Fruit fly (Drosophila melanogaster): ENCODE measurements around the gene hry.

hry gene

DNA sequence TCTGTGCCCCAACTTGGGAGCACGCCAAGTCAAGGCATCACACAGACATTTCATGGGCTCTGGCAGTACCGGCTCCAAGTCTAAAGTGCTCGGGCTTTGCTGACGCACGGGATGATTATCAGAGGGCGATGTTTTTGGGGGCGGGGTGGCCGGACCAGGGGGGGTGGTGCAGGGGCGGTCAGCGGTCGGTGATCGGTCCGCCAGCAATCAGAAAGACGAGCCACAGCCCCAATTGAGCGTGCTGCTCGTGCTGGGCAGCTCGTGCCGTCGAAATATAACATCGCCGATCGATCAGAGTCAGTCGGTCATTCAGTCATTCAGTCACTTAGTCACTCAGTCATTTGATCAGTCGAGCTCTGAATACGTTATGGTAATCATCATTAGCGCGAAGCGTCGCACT is 22.3 kb downstream of the hry start:
- no peak for TF ChIP-seq Hr96 (GFP tag; optimal IDR thresholded peaks at IDR 0.05)
- TF ChIP-seq pad (GFP tag; optimal IDR thresholded peaks at IDR 0.05): no peak
- TF ChIP-seq CG7045 (GFP tag; optimal IDR thresholded peaks at IDR 0.05): no peak
- TF ChIP-seq CG11617 (GFP tag; optimal IDR thresholded peaks at IDR 0.05): no peak
- TF ChIP-seq Mnt (GFP tag; optimal IDR thresholded peaks at IDR 0.05): no peak
- TF ChIP-seq CG7101 (tag; optimal IDR thresholded peaks at IDR 0.05): no peak
- no peak for TF ChIP-seq kay (GFP tag; ENCODE audit: borderline replicate concordance)
- TF ChIP-seq cnc (optimal IDR thresholded peaks at IDR 0.05): no peak
- TF ChIP-seq bab1 (GFP tag; optimal IDR thresholded peaks at IDR 0.05): peak; percentile 71
- TF ChIP-seq Clk (GFP tag; optimal IDR thresholded peaks at IDR 0.05): no peak
- TF ChIP-seq Crg-1 (GFP tag; optimal IDR thresholded peaks at IDR 0.05): no peak
- no peak for TF ChIP-seq ovo (GFP tag; optimal IDR thresholded peaks at IDR 0.05)
- TF ChIP-seq CG12768 (GFP tag; optimal IDR thresholded peaks at IDR 0.05): peak; percentile 77
- no peak for TF ChIP-seq CG14711 (tag; optimal IDR thresholded peaks at IDR 0.05)
- no peak for TF ChIP-seq tj (GFP tag; optimal IDR thresholded peaks at IDR 0.05)
- TF ChIP-seq toe (GFP tag; optimal IDR thresholded peaks at IDR 0.05): no peak
- no peak for TF ChIP-seq CG33017 (tag; optimal IDR thresholded peaks at IDR 0.05)

DNA sequence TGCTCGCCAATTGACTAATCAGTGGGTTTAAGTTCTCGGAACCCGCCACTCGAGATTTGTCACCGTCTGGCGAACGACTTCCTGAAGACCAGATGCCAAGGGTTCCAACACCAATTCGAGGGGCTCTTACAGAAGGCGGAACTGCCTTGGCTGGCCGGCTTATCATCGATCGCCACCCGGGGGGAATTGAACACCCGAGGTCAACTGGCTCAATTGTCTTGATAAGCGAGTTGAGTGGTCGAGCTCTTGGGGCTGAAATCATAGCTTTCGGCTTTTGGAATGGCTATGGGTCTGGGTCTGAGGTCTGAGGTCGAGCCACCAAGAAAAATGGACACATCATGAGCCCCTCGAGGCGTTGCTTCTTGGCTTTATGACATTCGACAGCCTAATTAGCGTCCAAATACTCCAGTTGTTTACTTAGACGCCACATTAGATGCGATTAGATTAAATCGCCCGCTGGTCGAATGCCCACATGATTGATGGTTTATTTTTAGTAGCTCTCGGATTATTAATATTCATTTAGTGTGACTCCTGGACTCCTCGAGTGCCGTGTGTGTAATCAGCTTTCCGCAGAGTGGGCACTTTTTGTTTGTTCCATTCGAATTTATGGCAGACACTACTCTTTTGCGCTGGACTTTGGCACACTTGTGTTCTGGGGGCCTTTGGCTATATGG is 23.1 kb downstream of the hry start:
- TF ChIP-seq tj (GFP tag; optimal IDR thresholded peaks at IDR 0.05): peak; percentile 59
- TF ChIP-seq Hr96 (GFP tag; optimal IDR thresholded peaks at IDR 0.05): no peak
- no peak for TF ChIP-seq Mnt (GFP tag; optimal IDR thresholded peaks at IDR 0.05)
- TF ChIP-seq CG12768 (GFP tag; optimal IDR thresholded peaks at IDR 0.05): peak; percentile 38
- peak; percentile 80 for TF ChIP-seq cic (GFP tag; optimal IDR thresholded peaks at IDR 0.05)
- no peak for TF ChIP-seq CG11617 (GFP tag; optimal IDR thresholded peaks at IDR 0.05)
- no peak for TF ChIP-seq CG7045 (GFP tag; optimal IDR thresholded peaks at IDR 0.05)
- no peak for TF ChIP-seq pad (GFP tag; optimal IDR thresholded peaks at IDR 0.05)
- peak; percentile 17 for TF ChIP-seq kay (GFP tag; ENCODE audit: borderline replicate concordance)

DNA sequence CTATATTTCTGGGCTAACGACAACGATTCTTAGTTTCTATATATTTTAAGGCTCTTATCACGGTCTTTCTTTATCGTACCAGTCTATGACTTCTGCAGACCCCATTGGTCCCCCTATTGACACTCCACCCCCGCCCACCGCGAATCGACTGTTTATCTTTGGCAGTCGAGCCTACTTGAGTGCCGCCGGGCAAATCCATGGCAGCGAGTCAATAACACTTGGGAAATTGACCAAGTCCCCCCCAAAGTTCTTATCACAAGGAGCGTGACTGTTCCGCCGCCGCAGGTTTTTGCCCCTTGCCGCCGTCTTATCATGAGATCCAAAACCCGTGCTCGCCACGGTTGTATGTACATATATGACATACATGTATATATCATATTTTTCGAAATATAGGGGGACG is 24.1 kb downstream of the hry start:
- peak; percentile 16 for TF ChIP-seq pad (GFP tag; optimal IDR thresholded peaks at IDR 0.05)
- TF ChIP-seq Mnt (GFP tag; optimal IDR thresholded peaks at IDR 0.05): peak; percentile 25
- peak; percentile 86 for TF ChIP-seq kay (GFP tag; ENCODE audit: borderline replicate concordance)
- TF ChIP-seq bab1 (GFP tag; optimal IDR thresholded peaks at IDR 0.05): peak; percentile 20
- no peak for TF ChIP-seq Hr96 (GFP tag; optimal IDR thresholded peaks at IDR 0.05)
- peak; percentile 6 for TF ChIP-seq CG1620 (GFP tag; optimal IDR thresholded peaks at IDR 0.05)
- TF ChIP-seq Clk (GFP tag; optimal IDR thresholded peaks at IDR 0.05): no peak
- peak; percentile 18 for TF ChIP-seq CG14711 (tag; optimal IDR thresholded peaks at IDR 0.05)
- peak; percentile 21 for TF ChIP-seq CG5204 (GFP tag; optimal IDR thresholded peaks at IDR 0.05)
- no peak for TF ChIP-seq toe (GFP tag; optimal IDR thresholded peaks at IDR 0.05)

DNA sequence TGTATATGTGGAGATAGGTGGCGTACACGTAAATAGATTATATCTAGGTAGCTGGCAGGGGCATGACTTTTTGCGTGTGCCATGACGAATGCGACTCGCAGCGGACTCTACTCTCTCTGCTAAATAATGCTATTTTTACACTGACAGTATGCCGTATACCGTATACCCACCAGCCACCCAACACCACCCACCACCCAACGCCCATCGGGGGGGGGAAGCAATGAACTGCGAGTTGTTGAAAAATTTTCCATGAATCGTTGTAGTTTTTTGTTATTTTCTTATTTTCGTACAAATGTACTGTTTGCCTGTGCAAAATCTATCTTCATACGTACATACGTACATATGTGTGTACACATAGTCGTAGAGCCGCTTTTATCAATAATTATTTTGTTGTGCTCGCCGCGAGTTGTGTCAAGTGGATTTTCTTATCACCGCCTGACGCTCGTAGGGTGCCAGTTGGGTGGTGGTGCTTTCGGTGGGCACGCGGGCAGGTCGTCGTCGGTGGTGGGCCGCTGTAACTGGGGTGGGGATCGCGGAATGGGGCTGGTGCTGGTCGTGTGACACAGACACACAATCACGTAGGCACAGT is 24.6 kb downstream of the hry start:
- peak; percentile 55 for TF ChIP-seq Mnt (GFP tag; optimal IDR thresholded peaks at IDR 0.05)
- peak; percentile 96 for TF ChIP-seq cic (GFP tag; optimal IDR thresholded peaks at IDR 0.05)
- peak; percentile 85 for TF ChIP-seq bab1 (GFP tag; optimal IDR thresholded peaks at IDR 0.05)
- TF ChIP-seq kay (GFP tag; ENCODE audit: borderline replicate concordance): peak; percentile 86
- TF ChIP-seq CG12768 (GFP tag; optimal IDR thresholded peaks at IDR 0.05): no peak
- TF ChIP-seq ovo (GFP tag; optimal IDR thresholded peaks at IDR 0.05): no peak

DNA sequence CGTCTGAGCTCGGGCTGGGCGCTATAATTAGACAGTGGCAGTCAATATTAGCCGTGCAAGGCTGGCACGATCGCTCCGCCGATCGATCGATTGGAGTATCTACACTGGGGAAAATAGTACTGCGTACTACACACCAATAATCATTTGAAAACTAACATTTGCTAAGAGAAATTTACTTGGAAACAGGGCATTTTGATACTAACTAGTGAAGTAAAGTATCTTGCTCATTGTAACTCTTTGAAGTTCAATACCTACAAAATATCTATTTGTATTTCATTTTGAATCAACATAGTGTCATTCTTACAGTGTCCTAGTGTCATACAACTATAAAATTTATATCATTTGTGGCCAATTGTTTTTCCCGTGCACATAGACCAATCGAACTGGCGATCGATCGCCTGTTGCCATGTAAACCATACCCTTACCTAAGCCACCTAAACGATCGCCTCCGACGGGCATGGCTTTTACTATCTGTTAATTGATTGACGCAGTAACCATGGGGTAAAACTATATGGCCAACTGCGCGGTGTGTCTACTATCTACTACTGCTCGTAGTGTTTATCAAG is 25.2 kb downstream of the hry start:
- TF ChIP-seq CG14711 (tag; optimal IDR thresholded peaks at IDR 0.05) (peak; percentile 49), CG33017 (tag; optimal IDR thresholded peaks at IDR 0.05) (peak; percentile 84), CG5204 (GFP tag; optimal IDR thresholded peaks at IDR 0.05) (peak; percentile 89), CG7045 (GFP tag; optimal IDR thresholded peaks at IDR 0.05) (peak; percentile 79), pad (GFP tag; optimal IDR thresholded peaks at IDR 0.05) (peak; percentile 63), kay (GFP tag; ENCODE audit: borderline replicate concordance) (peak; percentile 90), toe (GFP tag; optimal IDR thresholded peaks at IDR 0.05) (peak; percentile 77), CG11617 (GFP tag; optimal IDR thresholded peaks at IDR 0.05) (peak; percentile 94), Hr96 (GFP tag; optimal IDR thresholded peaks at IDR 0.05) (peak; percentile 88), cic (GFP tag; optimal IDR thresholded peaks at IDR 0.05) (no peak), CG7101 (tag; optimal IDR thresholded peaks at IDR 0.05) (peak; percentile 95), Clk (GFP tag; optimal IDR thresholded peaks at IDR 0.05) (peak; percentile 34), cnc (optimal IDR thresholded peaks at IDR 0.05) (no peak), CG12768 (GFP tag; optimal IDR thresholded peaks at IDR 0.05) (peak; percentile 78), ovo (GFP tag; optimal IDR thresholded peaks at IDR 0.05) (peak; percentile 51), Mnt (GFP tag; optimal IDR thresholded peaks at IDR 0.05) (peak; percentile 37), Crg-1 (GFP tag; optimal IDR thresholded peaks at IDR 0.05) (peak; percentile 4), tj (GFP tag; optimal IDR thresholded peaks at IDR 0.05) (peak; percentile 57), bab1 (GFP tag; optimal IDR thresholded peaks at IDR 0.05) (no peak), CG1620 (GFP tag; optimal IDR thresholded peaks at IDR 0.05) (peak; percentile 47)

DNA sequence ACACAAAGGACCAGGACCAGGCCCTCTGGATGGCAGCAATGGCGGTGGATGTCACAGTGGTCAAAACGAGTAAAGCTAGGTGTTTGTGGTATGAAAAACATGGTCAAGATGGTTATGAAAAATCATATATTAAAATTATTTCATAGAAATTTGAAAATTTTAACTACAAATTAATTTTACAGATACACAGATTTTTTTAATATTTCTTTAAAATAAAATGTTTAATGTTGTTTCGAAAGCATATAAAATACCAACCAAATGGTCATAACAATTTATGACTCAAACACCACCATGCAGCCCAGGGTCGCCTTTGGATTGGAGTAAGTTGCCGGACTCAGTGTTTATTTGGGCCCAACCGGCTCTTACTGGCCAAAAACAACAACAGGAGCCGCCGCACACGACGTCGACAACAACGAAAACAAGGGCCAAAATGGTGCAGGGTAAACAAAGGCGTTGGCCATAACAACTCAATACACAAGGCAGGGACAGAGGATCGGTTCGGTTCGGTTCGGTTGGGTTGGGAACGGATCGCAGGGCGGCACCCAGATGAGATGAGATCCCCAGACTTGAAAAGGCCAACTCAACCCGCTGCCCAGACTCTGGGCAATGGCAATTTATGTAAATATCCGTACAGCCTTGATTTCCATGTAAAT is 26.3 kb downstream of the hry start:
- no peak for TF ChIP-seq Clk (GFP tag; optimal IDR thresholded peaks at IDR 0.05)
- TF ChIP-seq CG33017 (tag; optimal IDR thresholded peaks at IDR 0.05): no peak
- no peak for TF ChIP-seq Hr96 (GFP tag; optimal IDR thresholded peaks at IDR 0.05)
- TF ChIP-seq kay (GFP tag; ENCODE audit: borderline replicate concordance): no peak
- TF ChIP-seq CG5204 (GFP tag; optimal IDR thresholded peaks at IDR 0.05): no peak
- no peak for TF ChIP-seq pad (GFP tag; optimal IDR thresholded peaks at IDR 0.05)
- no peak for TF ChIP-seq CG7101 (tag; optimal IDR thresholded peaks at IDR 0.05)
- TF ChIP-seq CG14711 (tag; optimal IDR thresholded peaks at IDR 0.05): no peak
- TF ChIP-seq toe (GFP tag; optimal IDR thresholded peaks at IDR 0.05): no peak
- no peak for TF ChIP-seq Mnt (GFP tag; optimal IDR thresholded peaks at IDR 0.05)
